Worm (Caenorhabditis elegans) whole organism, mixed stage, embryonic: Measurements from ENCODE around the gene nuo-4.
"Not testable (repeated sequence)": the region's sequence is repeated elsewhere in the genome, so short reads cannot be mapped to it uniquely, and the experiment has no call there.

Experiments used
- lin-13 ChIP-seq: fragments of 150-350 bp; optimal IDR thresholded peaks from 2 replicates; lab custom pipeline; 2014; ENCODE audit warnings: missing biosample characterization, missing genetic modification characterization
- lsy-2 ChIP-seq: fragments of 150-350 bp; optimal IDR thresholded peaks from 2 replicates; lab custom pipeline; 2014; ENCODE audit warnings: missing biosample characterization, missing genetic modification characterization
- mab-5 ChIP-seq: fragments of 150-350 bp; optimal IDR thresholded peaks from 2 replicates; lab custom pipeline; 2014; ENCODE audit warnings: missing biosample characterization, missing genetic modification characterization
- snpc-4 ChIP-seq: fragments of 150-350 bp; optimal IDR thresholded peaks from 2 replicates; lab custom pipeline; 2014; ENCODE audit warnings: missing biosample characterization, missing genetic modification characterization
- tbx-8 ChIP-seq: fragments of 200-800 bp; sonication (Bioruptor generic); optimal IDR thresholded peaks from 2 replicates; lab custom pipeline; 2018; ENCODE audit warnings: mild to moderate bottlenecking, missing genetic modification characterization, moderate library complexity, missing compliant biosample characterization
- ztf-11 ChIP-seq: fragments of 150-350 bp; optimal IDR thresholded peaks from 2 replicates; lab custom pipeline; 2014; ENCODE audit warnings: missing biosample characterization, missing genetic modification characterization

- not testable (repeated sequence) for TF ChIP-seq lin-13 (tag; lab: Kevin White, UChicago); lsy-2 (tag; lab: Kevin White, UChicago); ztf-11; mab-5 (tag; lab: Kevin White, UChicago); tbx-8 (GFP tag; lab: Kevin White, UChicago); snpc-4 (tag; lab: Kevin White, UChicago)
These were observed 30.0 kb downstream of the nuo-4 start, which contains the start of gene viro-2 for ce11 chrIII:7128601-7129000.
